Fruit fly (Drosophila melanogaster) whole organism, embryonic: ENCODE data around the gene CG2187.
A peak's percentile ranks its signal among the peaks of the same experiment; 100 is the strongest.

Experiments
- Ada2b ChIP-seq: fragments of 200-800 bp; sonication (Bioruptor generic); IDR thresholded peaks from 2 replicates; pipeline ENCODE4 v1.3.6; 2022; ENCODE audit warnings: missing biosample characterization, missing genetic modification characterization
- Atf-2 ChIP-seq: fragments of 200-800 bp; sonication (Bioruptor generic); optimal IDR thresholded peaks from 2 replicates; lab custom pipeline; 2016; ENCODE audit warnings: missing biosample characterization, missing genetic modification characterization
- Blimp-1 ChIP-seq: fragments of 200-800 bp; sonication (Bioruptor generic); optimal IDR thresholded peaks from 3 replicates; lab custom pipeline; 2018; ENCODE audit warnings: missing biosample characterization, missing genetic modification characterization, mild to moderate bottlenecking, moderate library complexity, missing genetic modification reagents
- CG10979 ChIP-seq: fragments of 200-800 bp; sonication (Bioruptor generic); optimal IDR thresholded peaks from 2 replicates; lab custom pipeline; 2018; ENCODE audit warnings: missing biosample characterization, mild to moderate bottlenecking, missing genetic modification characterization, moderate library complexity
- CG11247 ChIP-seq: fragments of 200-800 bp; sonication (Bioruptor generic); IDR thresholded peaks from 2 replicates; pipeline ENCODE4 v1.3.6; 2022; ENCODE audit warnings: missing biosample characterization, missing genetic modification characterization
- CG11695 ChIP-seq: fragments of 200-800 bp; sonication (Bioruptor generic); IDR thresholded peaks from 3 replicates; pipeline ENCODE4 v1.3.6; 2022; ENCODE audit warnings: missing biosample characterization, missing genetic modification characterization
- CG12104 ChIP-seq: fragments of 200-800 bp; sonication (Bioruptor generic); optimal IDR thresholded peaks from 3 replicates; lab custom pipeline; 2016; ENCODE audit warnings: missing biosample characterization, missing genetic modification characterization
- CG12155 ChIP-seq: fragments of 200-800 bp; sonication (Bioruptor generic); optimal IDR thresholded peaks from 3 replicates; lab custom pipeline; 2016; ENCODE audit warnings: missing biosample characterization, missing genetic modification characterization
- CG14050 ChIP-seq: fragments of 200-800 bp; sonication (Bioruptor generic); IDR thresholded peaks from 3 replicates; pipeline ENCODE4 v1.3.6; 2022; ENCODE audit warnings: missing biosample characterization, missing genetic modification characterization
- CG14441 ChIP-seq: fragments of 200-800 bp; sonication (Bioruptor generic); IDR thresholded peaks from 2 replicates; pipeline ENCODE4 v1.3.6; 2022; ENCODE audit warnings: missing biosample characterization, missing genetic modification characterization
- CG15011 ChIP-seq: fragments of 200-800 bp; sonication (Bioruptor generic); optimal IDR thresholded peaks from 3 replicates; lab custom pipeline; 2018; ENCODE audit warnings: missing biosample characterization, mild to moderate bottlenecking, missing genetic modification characterization
- CG16815 ChIP-seq: fragments of 200-800 bp; sonication (Bioruptor generic); optimal IDR thresholded peaks from 3 replicates; lab custom pipeline; 2017; ENCODE audit warnings: missing biosample characterization, mild to moderate bottlenecking, missing genetic modification characterization
- CG18011 ChIP-seq: fragments of 200-800 bp; sonication (Bioruptor generic); optimal IDR thresholded peaks from 2 replicates; lab custom pipeline; 2017; ENCODE audit warnings: missing biosample characterization, missing genetic modification characterization, mild to moderate bottlenecking, moderate library complexity, missing genotype
- CG3995 ChIP-seq: fragments of 200-800 bp; sonication (Bioruptor generic); optimal IDR thresholded peaks from 3 replicates; lab custom pipeline; 2016; ENCODE audit warnings: missing biosample characterization, missing genetic modification characterization
- CG6272 ChIP-seq: fragments of 200-800 bp; sonication (Bioruptor generic); IDR thresholded peaks from 2 replicates; pipeline ENCODE4 v1.3.6; 2022; ENCODE audit warnings: missing biosample characterization, missing genetic modification characterization
- CG6791 ChIP-seq: fragments of 200-800 bp; sonication (Bioruptor generic); IDR thresholded peaks from 3 replicates; pipeline ENCODE4 v1.3.6; 2022; ENCODE audit warnings: missing biosample characterization, missing genetic modification characterization; ENCODE audit not compliant: partially characterized antibody
- CG7357 ChIP-seq: fragments of 200-800 bp; sonication (Bioruptor generic); IDR thresholded peaks from 3 replicates; pipeline ENCODE4 v1.3.6; 2022; ENCODE audit warnings: missing biosample characterization, missing genetic modification characterization
- CG7786 ChIP-seq: fragments of 200-800 bp; sonication (Bioruptor generic); optimal IDR thresholded peaks from 2 replicates; lab custom pipeline; 2016; ENCODE audit warnings: missing biosample characterization, missing genetic modification characterization
- CG7963 ChIP-seq: fragments of 200-800 bp; sonication (Bioruptor generic); IDR thresholded peaks from 3 replicates; pipeline ENCODE4 v1.3.6; 2022; ENCODE audit warnings: missing biosample characterization, missing genetic modification characterization; ENCODE audit not compliant: partially characterized antibody
- CG7987 ChIP-seq: fragments of 200-800 bp; sonication (Bioruptor generic); optimal IDR thresholded peaks from 2 replicates; lab custom pipeline; 2018; ENCODE audit warnings: missing biosample characterization, mild to moderate bottlenecking, missing genetic modification characterization, moderate library complexity
- CG9437 ChIP-seq: fragments of 200-800 bp; sonication (Bioruptor generic); optimal IDR thresholded peaks from 2 replicates; lab custom pipeline; 2018; ENCODE audit warnings: missing biosample characterization, mild to moderate bottlenecking, missing genetic modification characterization
- CTCF ChIP-seq: fragments of 200-800 bp; sonication (Bioruptor generic); optimal IDR thresholded peaks from 2 replicates; lab custom pipeline; 2017; ENCODE audit warnings: missing biosample characterization, mild to moderate bottlenecking, missing genetic modification characterization, moderate library complexity
- Camta ChIP-seq: fragments of 200-800 bp; sonication (Bioruptor generic); optimal IDR thresholded peaks from 2 replicates; lab custom pipeline; 2016; ENCODE audit warnings: missing biosample characterization, missing genetic modification characterization
- Chrac-16 ChIP-seq: fragments of 200-800 bp; sonication (Bioruptor generic); optimal IDR thresholded peaks from 3 replicates; lab custom pipeline; 2016; ENCODE audit warnings: missing biosample characterization, missing genetic modification characterization
- Doc2 ChIP-seq: fragments of 200-800 bp; sonication (Bioruptor generic); IDR thresholded peaks from 2 replicates; pipeline ENCODE4 v1.3.6; 2022; ENCODE audit warnings: missing biosample characterization, missing genetic modification characterization
- HLHmδ ChIP-seq: fragments of 200-800 bp; sonication (Bioruptor generic); optimal IDR thresholded peaks from 2 replicates; lab custom pipeline; 2018; ENCODE audit warnings: missing biosample characterization, mild to moderate bottlenecking, missing genetic modification characterization, moderate library complexity
- Max ChIP-seq: fragments of 200-800 bp; sonication (Bioruptor generic); optimal IDR thresholded peaks from 2 replicates; lab custom pipeline; 2016; ENCODE audit warnings: missing biosample characterization, mild to moderate bottlenecking, missing genetic modification characterization
- Mrtf ChIP-seq: fragments of 200-800 bp; sonication (Bioruptor generic); IDR thresholded peaks from 3 replicates; pipeline ENCODE4 v1.3.6; 2022; ENCODE audit warnings: missing biosample characterization, missing genetic modification characterization
- Nf-YC ChIP-seq: fragments of 200-800 bp; optimal IDR thresholded peaks from 3 replicates; lab custom pipeline; 2019; ENCODE audit warnings: missing biosample characterization, mild to moderate bottlenecking, missing genetic modification characterization, moderate library complexity
- Optix ChIP-seq: fragments of 200-800 bp; sonication (Bioruptor generic); IDR thresholded peaks from 3 replicates; pipeline ENCODE4 v1.3.6; 2022; ENCODE audit warnings: missing biosample characterization, missing genetic modification characterization
- TFAM ChIP-seq: fragments of 200-800 bp; sonication (Bioruptor generic); optimal IDR thresholded peaks from 2 replicates; lab custom pipeline; 2017; ENCODE audit warnings: missing biosample characterization, missing genetic modification characterization, inconsistent platforms
- cato ChIP-seq: fragments of 200-800 bp; sonication (Bioruptor generic); optimal IDR thresholded peaks from 2 replicates; lab custom pipeline; 2016; ENCODE audit warnings: missing biosample characterization, missing genetic modification characterization, borderline replicate concordance
- caup ChIP-seq: fragments of 200-800 bp; sonication (Bioruptor generic); optimal IDR thresholded peaks from 3 replicates; lab custom pipeline; 2017; ENCODE audit warnings: missing biosample characterization, mild to moderate bottlenecking, missing genetic modification characterization, moderate library complexity; ENCODE audit not compliant: severe bottlenecking
- crc ChIP-seq: fragments of 200-800 bp; sonication (Bioruptor generic); optimal IDR thresholded peaks from 2 replicates; lab custom pipeline; 2016; ENCODE audit warnings: missing biosample characterization, missing genetic modification characterization
- ewg ChIP-seq: fragments of 200-800 bp; sonication (Bioruptor generic); optimal IDR thresholded peaks from 3 replicates; lab custom pipeline; 2017; ENCODE audit warnings: mild to moderate bottlenecking, missing biosample characterization, missing genetic modification reagents, missing genetic modification characterization
- gcm ChIP-seq: fragments of 200-800 bp; sonication (Bioruptor generic); optimal IDR thresholded peaks from 2 replicates; lab custom pipeline; 2019; ENCODE audit warnings: missing biosample characterization, mild to moderate bottlenecking, missing genetic modification characterization, moderate library complexity
- insv ChIP-seq, 2 experiments: fragments of 200-800 bp; sonication (Bioruptor generic); optimal IDR thresholded peaks; 3 replicates each; lab custom pipeline; 2016 to 2018; ENCODE audit warnings: missing biosample characterization in 2 of 2, missing genetic modification characterization in 2 of 2
- jing ChIP-seq: fragments of 200-800 bp; sonication (Bioruptor generic); optimal IDR thresholded peaks from 2 replicates; lab custom pipeline; 2018; ENCODE audit warnings: missing biosample characterization, mild to moderate bottlenecking, missing genetic modification characterization
- lmd ChIP-seq: fragments of 200-800 bp; sonication (Bioruptor generic); IDR thresholded peaks from 2 replicates; pipeline ENCODE4 v1.3.6; 2022; ENCODE audit warnings: missing biosample characterization, missing genetic modification characterization
- lola ChIP-seq, 3 experiments: fragments of >200 bp in 2 of 3; fragments of 200-800 bp in 1 of 3; sonication (Bioruptor generic) in 1 of 3; optimal IDR thresholded peaks; 2 replicates each; lab custom pipeline; 2017 to 2019; ENCODE audit warnings: missing biosample characterization in 3 of 3, missing genetic modification characterization in 3 of 3, mild to moderate bottlenecking in 1 of 3, moderate library complexity in 1 of 3
- nerfin-1 ChIP-seq: fragments of 200-800 bp; sonication (Bioruptor generic); optimal IDR thresholded peaks from 3 replicates; lab custom pipeline; 2019; ENCODE audit warnings: missing biosample characterization, mild to moderate bottlenecking, missing genetic modification characterization, moderate library complexity
- oc ChIP-seq: fragments of 200-800 bp; sonication (Bioruptor generic); optimal IDR thresholded peaks from 2 replicates; lab custom pipeline; 2018; ENCODE audit warnings: missing biosample characterization, mild to moderate bottlenecking, missing genetic modification characterization, moderate library complexity
- peb ChIP-seq: fragments of 200-800 bp; sonication (Bioruptor generic); IDR thresholded peaks from 2 replicates; pipeline ENCODE4 v1.3.6; 2022; ENCODE audit warnings: missing biosample characterization, missing genetic modification characterization
- pnt ChIP-seq: fragments of 200-800 bp; sonication (Bioruptor generic); optimal IDR thresholded peaks from 3 replicates; lab custom pipeline; 2016; ENCODE audit warnings: missing biosample characterization, missing genetic modification characterization
- repo ChIP-seq: fragments of 200-800 bp; sonication (Bioruptor generic); optimal IDR thresholded peaks from 2 replicates; lab custom pipeline; 2016; ENCODE audit warnings: missing biosample characterization, missing genetic modification characterization
- sd ChIP-seq: fragments of 200-800 bp; sonication (Bioruptor generic); optimal IDR thresholded peaks from 3 replicates; lab custom pipeline; 2018; ENCODE audit warnings: missing biosample characterization, mild to moderate bottlenecking, missing genetic modification characterization, moderate library complexity
- sqz ChIP-seq: fragments of 200-800 bp; sonication (Bioruptor generic); optimal IDR thresholded peaks from 3 replicates; lab custom pipeline; 2018; ENCODE audit warnings: missing biosample characterization, mild to moderate bottlenecking, missing genetic modification characterization
- stwl ChIP-seq: fragments of 200-800 bp; sonication (Bioruptor generic); optimal IDR thresholded peaks from 3 replicates; lab custom pipeline; 2018; ENCODE audit warnings: missing biosample characterization, mild to moderate bottlenecking, missing genetic modification characterization, moderate library complexity
- tna ChIP-seq: fragments of 200-800 bp; sonication (Bioruptor generic); IDR thresholded peaks from 2 replicates; pipeline ENCODE4 v1.3.6; 2022; ENCODE audit warnings: missing biosample characterization, missing genetic modification characterization; ENCODE audit not compliant: partially characterized antibody
- vfl ChIP-seq: fragments of 200-800 bp; sonication (Bioruptor generic); optimal IDR thresholded peaks from 2 replicates; lab custom pipeline; 2016; ENCODE audit warnings: missing biosample characterization, missing genetic modification characterization

CG2187 gene

DNA sequence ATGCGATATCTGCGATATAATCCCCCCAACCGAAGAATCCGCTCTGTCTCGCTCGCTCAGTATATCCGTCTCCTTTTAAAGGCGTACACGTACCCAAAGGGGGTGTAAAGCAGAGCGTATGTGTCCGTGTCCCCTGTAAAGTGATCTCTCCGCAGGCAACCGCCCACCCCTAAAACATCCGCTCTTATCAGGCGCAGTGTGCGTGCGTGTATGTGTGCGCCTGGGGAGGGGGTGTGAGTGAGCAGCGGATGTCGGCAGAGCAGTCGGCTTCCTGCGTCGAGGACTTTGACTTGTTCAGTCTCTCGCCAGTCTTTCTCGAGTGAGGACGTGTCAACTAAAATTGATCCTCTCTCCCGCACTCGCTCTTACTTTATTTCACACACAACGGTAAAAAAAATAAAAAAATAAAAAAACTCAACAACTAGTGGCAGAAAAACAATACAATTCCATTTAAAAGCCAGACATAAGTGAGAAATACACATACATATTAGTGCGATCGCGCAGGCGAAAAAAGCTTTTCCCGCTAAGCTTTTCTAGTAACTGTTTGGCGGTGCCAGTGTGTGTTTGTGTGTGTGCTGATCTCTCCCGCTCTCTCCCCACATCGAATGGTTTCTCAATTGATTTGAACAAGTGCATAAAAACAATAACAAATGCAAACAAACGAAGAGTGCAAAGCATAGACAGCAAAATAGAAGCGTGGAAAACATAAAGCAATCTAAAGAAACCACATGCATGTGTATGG is 32.8 kb downstream of the CG2187 start (continued):
- TF ChIP-seq CG11695 (GFP tag; lab: Robert Waterston, UW) (no peak), nerfin-1 (tag; lab: Kevin White, UChicago) (peak; percentile 51), pnt (no peak), CG14050 (GFP tag; lab: Robert Waterston, UW) (no peak), CG7963 (GFP tag; lab: Robert Waterston, UW) (no peak), CG7786 (no peak), CG3995 (no peak), CG12104 (GFP tag; lab: Kevin White, UChicago) (no peak), CG6791 (GFP tag; lab: Robert Waterston, UW) (no peak), TFAM (GFP tag; lab: Kevin White, UChicago) (no peak), CG14441 (GFP tag; lab: Robert Waterston, UW) (no peak), HLHmδ (GFP tag; lab: Kevin White, UChicago) (peak; percentile 77), CG15011 (GFP tag; lab: Kevin White, UChicago) (no peak), caup (no peak), lmd (GFP tag; lab: Robert Waterston, UW) (no peak), CG6272 (GFP tag; lab: Robert Waterston, UW) (no peak), Chrac-16 (no peak), oc (tag; lab: Kevin White, UChicago) (no peak), peb (GFP tag; lab: Robert Waterston, UW) (no peak), stwl (tag; lab: Kevin White, UChicago) (no peak), CG18011 (no peak), Ada2b (no peak), Doc2 (no peak), tna (GFP tag; lab: Robert Waterston, UW) (no peak), CG16815 (GFP tag; lab: Kevin White, UChicago) (no peak), CG12155 (GFP tag; lab: Kevin White, UChicago) (peak; percentile 50), vfl (GFP tag; lab: Kevin White, UChicago) (no peak), CG7987 (GFP tag; lab: Kevin White, UChicago) (no peak), CG10979 (tag; lab: Kevin White, UChicago) (no peak), Blimp-1 (GFP tag; lab: Kevin White, UChicago) (no peak), Optix (GFP tag; lab: Robert Waterston, UW) (no peak), gcm (GFP tag; lab: Kevin White, UChicago) (no peak), ewg (GFP tag; lab: Kevin White, UChicago) (no peak), Nf-YC (tag; lab: Kevin White, UChicago) (no peak), Max (no peak), Mrtf (GFP tag; lab: Robert Waterston, UW) (no peak), sd (tag; lab: Kevin White, UChicago) (no peak), crc (GFP tag; lab: Kevin White, UChicago) (no peak), CG9437 (GFP tag; lab: Kevin White, UChicago) (no peak), CTCF (GFP tag; lab: Kevin White, UChicago) (no peak), CG11247 (no peak), Atf-2 (no peak), jing (GFP tag; lab: Kevin White, UChicago) (no peak), Camta (GFP tag; lab: Kevin White, UChicago) (no peak), insv (GFP tag; optimal IDR thresholded peaks at IDR 0.05; lab: Kevin White, UChicago) (no peak), repo (GFP tag; lab: Kevin White, UChicago) (no peak), cato (GFP tag; lab: Kevin White, UChicago) (no peak), sqz (GFP tag; lab: Kevin White, UChicago) (peak; percentile 4), CG7357 (GFP tag; lab: Robert Waterston, UW) (no peak), lola (GFP tag; optimal IDR thresholded peaks at IDR 0.05; lab: Kevin White, UChicago) (peak in 1 of 3 experiments; percentile 10)
